Worm (Caenorhabditis elegans): ENCODE data around the gene Y17G7B.23.

ce11 chrII:12008772-12009171 is 9.8 kb downstream of the Y17G7B.23 start, which contains the start of gene glb-29:
- TF ChIP-seq F13H6.1 (tag; optimal IDR thresholded peaks at IDR 0.05): no peak
- TF ChIP-seq ama-1 (optimal IDR thresholded peaks at IDR 0.05): no peak
- no peak for TF ChIP-seq elt-2 (tag; optimal IDR thresholded peaks at IDR 0.05)

All from whole organism, late embryonic.